Fruit fly (Drosophila melanogaster) S2 (cell line): ENCODE data around the gene Gr10b.

Experiments
- CG8478 ChIP-seq: fragments of >200 bp; optimal IDR thresholded peaks from 2 replicates; lab custom pipeline; 2018
- CTCF ChIP-seq, 2 experiments: fragments of >200 bp; optimal IDR thresholded peaks; 2 replicates each; lab custom pipeline; 2018

DNA sequence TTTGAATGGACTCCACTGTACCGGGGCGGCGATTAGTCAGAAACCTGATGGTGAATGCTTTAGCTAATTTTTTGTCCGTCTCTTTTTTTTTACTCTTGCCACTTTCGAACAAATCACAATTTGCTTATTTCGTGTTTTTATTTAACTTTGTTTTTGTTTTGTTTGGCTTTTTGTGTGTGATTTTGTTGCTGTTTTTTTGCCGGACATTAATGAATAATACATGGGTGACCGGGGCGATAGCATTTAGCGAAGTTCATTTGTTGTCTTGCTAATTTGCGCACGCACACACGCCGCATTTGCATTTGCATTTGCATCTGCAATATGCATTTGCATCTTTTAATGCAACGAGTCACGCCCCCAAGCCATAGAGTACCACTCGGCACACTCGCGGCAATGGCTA lies 35.6 kb upstream of the Gr10b start:
- TF ChIP-seq CG8478 (no peak), CTCF (optimal IDR thresholded peaks at IDR 0.05; lab: Kevin White, UChicago) (no peak)
